Fruit fly (Drosophila melanogaster) whole organism, embryonic: ENCODE data around the gene CG33230.

Experiments used
- Asciz ChIP-seq: fragments of 200-800 bp; sonication (Bioruptor generic); optimal IDR thresholded peaks from 2 replicates; lab custom pipeline; 2017; ENCODE audit warnings: missing biosample characterization, mild to moderate bottlenecking, missing genetic modification characterization, missing genetic modification reagents
- CG11695 ChIP-seq: fragments of 200-800 bp; sonication (Bioruptor generic); IDR thresholded peaks from 3 replicates; pipeline ENCODE4 v1.3.6; 2022; ENCODE audit warnings: missing biosample characterization, missing genetic modification characterization
- CG12071 ChIP-seq: fragments of 200-800 bp; sonication (Bioruptor generic); optimal IDR thresholded peaks from 3 replicates; lab custom pipeline; 2018; ENCODE audit warnings: missing biosample characterization, mild to moderate bottlenecking, missing genetic modification characterization
- CG32767 ChIP-seq: fragments of 200-800 bp; sonication (Bioruptor generic); IDR thresholded peaks from 2 replicates; pipeline ENCODE4 v1.3.6; 2022; ENCODE audit warnings: missing biosample characterization, missing genetic modification characterization
- CG8089 ChIP-seq: fragments of 200-800 bp; sonication (Bioruptor generic); optimal IDR thresholded peaks from 3 replicates; lab custom pipeline; 2016; ENCODE audit warnings: missing biosample characterization, missing genetic modification characterization
- Mes4 ChIP-seq: fragments of 200-800 bp; sonication (Bioruptor generic); optimal IDR thresholded peaks from 2 replicates; lab custom pipeline; 2016; ENCODE audit warnings: missing biosample characterization, missing genetic modification characterization
- bigmax ChIP-seq: fragments of 200-800 bp; sonication (Bioruptor generic); optimal IDR thresholded peaks from 2 replicates; lab custom pipeline; 2018; ENCODE audit warnings: missing biosample characterization, mild to moderate bottlenecking, missing genetic modification characterization
- crol ChIP-seq: fragments of 200-800 bp; sonication (Bioruptor generic); IDR thresholded peaks from 2 replicates; pipeline ENCODE4 v1.3.6; 2022; ENCODE audit warnings: missing biosample characterization, missing genetic modification characterization
- otp ChIP-seq: fragments of 200-800 bp; sonication (Bioruptor generic); IDR thresholded peaks from 3 replicates; pipeline ENCODE4, ENCODE4 v1.3.6; 2022; ENCODE audit warnings: missing biosample characterization, missing genetic modification characterization
- psq ChIP-seq: fragments of 200-800 bp; sonication (Bioruptor generic); optimal IDR thresholded peaks from 2 replicates; lab custom pipeline; 2017; ENCODE audit warnings: missing biosample characterization, missing genetic modification characterization
- sr ChIP-seq: fragments of 200-800 bp; sonication (Bioruptor generic); IDR thresholded peaks from 3 replicates; pipeline ENCODE4 v1.3.6; 2022; ENCODE audit warnings: missing biosample characterization, missing genetic modification characterization
- wdn ChIP-seq: fragments of 200-800 bp; sonication (Bioruptor generic); IDR thresholded peaks from 2 replicates; pipeline ENCODE4 v1.3.6; 2022; ENCODE audit warnings: missing biosample characterization, missing genetic modification characterization

DNA sequence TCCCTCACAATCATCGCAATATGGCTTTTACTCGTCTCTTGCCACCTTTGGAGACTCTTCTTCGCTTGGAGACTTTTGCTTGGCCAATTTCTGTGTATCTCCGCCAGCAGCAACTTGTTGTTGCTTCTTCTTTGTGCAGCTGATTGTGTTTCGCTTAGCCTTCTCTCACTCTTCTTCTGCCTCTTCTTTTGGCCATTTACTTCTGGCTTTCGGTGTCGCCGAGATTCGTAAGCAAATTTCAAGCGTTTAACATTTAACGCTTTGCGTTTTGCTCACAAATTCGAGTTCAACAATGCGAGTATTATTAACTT is 48.3 kb upstream of the CG33230 start:
- TF ChIP-seq crol (peak; percentile 30; the same call in 1 of the 2 replicates), Mes4 (no peak), CG11695 (no peak), sr (GFP tag; lab: Robert Waterston, UW) (no peak), Asciz (GFP tag; lab: Kevin White, UChicago) (no peak), bigmax (GFP tag; lab: Kevin White, UChicago) (no peak), CG12071 (GFP tag; lab: Kevin White, UChicago) (no peak), CG8089 (no peak), otp (GFP tag; lab: Robert Waterston, UW) (no peak), psq (GFP tag; lab: Kevin White, UChicago) (peak; percentile 63), CG32767 (no peak), wdn (no peak)
